Worm (Caenorhabditis elegans) whole organism, L4 larva: Measurements from ENCODE around the gene F53A9.6.

ENCODE experiments used
- F37D6.2 ChIP-seq: sonication (generic microtip); optimal IDR thresholded peaks from 2 replicates; lab custom pipeline; 2016; ENCODE audit warnings: mild to moderate bottlenecking, missing genetic modification characterization, missing compliant biosample characterization
- F44E2.7 ChIP-seq: fragments of 200-800 bp; sonication (Bioruptor generic); IDR thresholded peaks from 2 replicates; pipeline ENCODE4 v2.1.2; 2022; ENCODE audit warnings: missing genetic modification characterization, missing compliant biosample characterization
- Y105C5A.15 ChIP-seq: fragments of 200-800 bp; sonication (Bioruptor generic); IDR thresholded peaks from 2 replicates; pipeline ENCODE4 v1.3.6; 2022; ENCODE audit warnings: missing genetic modification characterization, missing compliant biosample characterization
- Y75B8A.6 ChIP-seq: fragments of 200-800 bp; sonication (Bioruptor generic); IDR thresholded peaks from 2 replicates; pipeline ENCODE4 v1.3.6; 2022; ENCODE audit warnings: missing genetic modification reagents, missing genetic modification characterization, missing compliant biosample characterization
- ZK546.5 ChIP-seq, 2 experiments: sonication (generic microtip); optimal IDR thresholded peaks; 2 replicates each; lab custom pipeline; 2017; ENCODE audit warnings: missing biosample characterization in 2 of 2, missing genetic modification characterization in 2 of 2
- aly-2 ChIP-seq: sonication (generic microtip); optimal IDR thresholded peaks from 2 replicates; lab custom pipeline; 2018; ENCODE audit warnings: missing biosample characterization, missing genetic modification characterization
- attf-4 ChIP-seq: sonication (generic microtip); optimal IDR thresholded peaks from 3 replicates; lab custom pipeline; 2017; ENCODE audit warnings: missing biosample characterization, missing genetic modification characterization
- ceh-20 ChIP-seq: fragments of 200-800 bp; sonication (Bioruptor generic); IDR thresholded peaks from 2 replicates; pipeline ENCODE4 v1.3.6; 2022; ENCODE audit warnings: missing genetic modification reagents, missing genetic modification characterization, missing compliant biosample characterization
- ceh-44 ChIP-seq: fragments of 200-800 bp; sonication (Bioruptor generic); IDR thresholded peaks from 2 replicates; pipeline ENCODE4 v1.3.6; 2022; ENCODE audit warnings: missing genetic modification reagents, missing genetic modification characterization, missing compliant biosample characterization
- ceh-62 ChIP-seq: sonication (generic microtip); optimal IDR thresholded peaks from 2 replicates; lab custom pipeline; 2017; ENCODE audit warnings: missing biosample characterization, missing genetic modification characterization
- daf-16 ChIP-seq, 3 experiments: sonication (generic microtip); optimal IDR thresholded peaks; 2 replicates each; lab custom pipeline; 2016 to 2017; ENCODE audit warnings: missing genetic modification characterization in 3 of 3, missing genetic modification reagents in 3 of 3, mild to moderate bottlenecking in 2 of 3, missing compliant biosample characterization in 2 of 3, missing biosample characterization in 1 of 3, moderate library complexity in 1 of 3
- daf-19 ChIP-seq: fragments of 200-800 bp; sonication (Bioruptor generic); conservative IDR thresholded peaks from 2 replicates; pipeline ENCODE4 v1.3.6; 2022; ENCODE audit warnings: missing genetic modification characterization, missing compliant biosample characterization
- dmd-6 ChIP-seq: fragments of 200-800 bp; sonication (Bioruptor generic); IDR thresholded peaks from 2 replicates; pipeline ENCODE4 v1.3.6; 2022; ENCODE audit warnings: missing genetic modification reagents, missing genetic modification characterization, missing compliant biosample characterization
- dmd-8 ChIP-seq: fragments of 200-800 bp; sonication (Bioruptor generic); IDR thresholded peaks from 2 replicates; pipeline ENCODE4 v1.3.6; 2022; ENCODE audit warnings: missing genetic modification characterization, missing compliant biosample characterization
- dve-1 ChIP-seq: sonication (generic microtip); optimal IDR thresholded peaks from 2 replicates; lab custom pipeline; 2017; ENCODE audit warnings: antibody characterized with exemption, mild to moderate bottlenecking, missing genetic modification characterization, missing compliant biosample characterization; ENCODE audit not compliant: insufficient read depth
- hif-1 ChIP-seq, 2 experiments: sonication (generic microtip); optimal IDR thresholded peaks; 2 replicates each; lab custom pipeline; 2016 to 2017; ENCODE audit warnings: missing compliant biosample characterization in 2 of 2, missing genetic modification characterization in 2 of 2, missing genetic modification reagents in 2 of 2, missing genotype in 2 of 2, mild to moderate bottlenecking in 1 of 2
- hlh-11 ChIP-seq: fragments of 200-800 bp; sonication (Bioruptor generic); optimal IDR thresholded peaks from 2 replicates; lab custom pipeline; 2018; ENCODE audit warnings: mild to moderate bottlenecking, missing genetic modification characterization, missing compliant biosample characterization
- hlh-30 ChIP-seq: sonication (generic microtip); optimal IDR thresholded peaks from 2 replicates; lab custom pipeline; 2017; ENCODE audit warnings: antibody characterized with exemption, mild to moderate bottlenecking, missing genetic modification characterization, missing compliant biosample characterization; ENCODE audit not compliant: insufficient read depth
- jun-1 ChIP-seq: fragments of 150-350 bp; optimal IDR thresholded peaks from 2 replicates; lab custom pipeline; 2014; ENCODE audit warnings: missing biosample characterization, missing genetic modification reagents, missing genetic modification characterization
- lim-7 ChIP-seq: fragments of 200-800 bp; sonication (Bioruptor generic); IDR thresholded peaks from 2 replicates; pipeline ENCODE4 v1.3.6; 2022; ENCODE audit warnings: missing genetic modification characterization, missing compliant biosample characterization
- lin-15B ChIP-seq: fragments of 150-350 bp; sonication (generic microtip); optimal IDR thresholded peaks from 3 replicates; lab custom pipeline; 2014; ENCODE audit warnings: missing biosample characterization, missing genetic modification characterization
- lir-3 ChIP-seq: sonication (generic microtip); optimal IDR thresholded peaks from 2 replicates; lab custom pipeline; 2016; ENCODE audit warnings: mild to moderate bottlenecking, missing genetic modification characterization, missing compliant biosample characterization
- madf-5 ChIP-seq, 2 experiments: fragments of 200-800 bp; sonication (Bioruptor generic); IDR thresholded peaks; 2 replicates each; pipeline ENCODE4 v1.3.6; 2022; ENCODE audit warnings: missing compliant biosample characterization in 2 of 2, missing genetic modification characterization in 2 of 2
- mdl-1 ChIP-seq, 2 experiments: fragments of 150-350 bp in 1 of 2; sonication (generic microtip) in 1 of 2; optimal IDR thresholded peaks; 2 replicates each; lab custom pipeline; 2014 to 2017; ENCODE audit warnings: missing biosample characterization in 2 of 2, missing genetic modification characterization in 2 of 2
- mep-1 ChIP-seq: fragments of 150-350 bp; sonication (generic microtip); optimal IDR thresholded peaks from 3 replicates; lab custom pipeline; 2014; ENCODE audit warnings: missing biosample characterization, missing genetic modification characterization
- nhr-10 ChIP-seq: fragments of 150-350 bp; optimal IDR thresholded peaks from 2 replicates; lab custom pipeline; 2014; ENCODE audit warnings: missing biosample characterization, missing genetic modification characterization
- nhr-11 ChIP-seq: fragments of 150-350 bp; optimal IDR thresholded peaks from 2 replicates; lab custom pipeline; 2014; ENCODE audit warnings: missing biosample characterization, missing genetic modification characterization
- nhr-111 ChIP-seq: fragments of 200-800 bp; sonication (Bioruptor generic); optimal IDR thresholded peaks from 2 replicates; lab custom pipeline; 2018; ENCODE audit warnings: mild to moderate bottlenecking, missing genetic modification characterization, missing compliant biosample characterization
- nhr-28 ChIP-seq: fragments of 150-350 bp; optimal IDR thresholded peaks from 2 replicates; lab custom pipeline; 2014; ENCODE audit warnings: missing biosample characterization, missing genetic modification characterization
- nhr-41 ChIP-seq: fragments of 200-800 bp; sonication (Bioruptor generic); IDR thresholded peaks from 2 replicates; pipeline ENCODE4 v1.3.6; 2022; ENCODE audit warnings: missing genetic modification reagents, missing genetic modification characterization, missing compliant biosample characterization
- nhr-42 ChIP-seq: fragments of 200-800 bp; sonication (Bioruptor generic); IDR thresholded peaks from 2 replicates; pipeline ENCODE4 v1.3.6; 2022; ENCODE audit warnings: missing genetic modification characterization, missing compliant biosample characterization
- nhr-48 ChIP-seq: sonication (generic microtip); optimal IDR thresholded peaks from 2 replicates; lab custom pipeline; 2016; ENCODE audit warnings: mild to moderate bottlenecking, missing genetic modification characterization, missing compliant biosample characterization
- nhr-6 ChIP-seq: fragments of 150-350 bp; optimal IDR thresholded peaks from 2 replicates; lab custom pipeline; 2014; ENCODE audit warnings: missing biosample characterization, missing genetic modification characterization
- pha-4 ChIP-seq, 2 experiments: fragments of 150-350 bp in 1 of 2; fragments of 200-800 bp in 1 of 2; sonication (Bioruptor generic) in 1 of 2; IDR thresholded peaks in 1 of 2; optimal IDR thresholded peaks in 1 of 2; 2 replicates each; pipeline versions ENCODE4 v1.3.6 to Lab custom; 2014 to 2022; ENCODE audit warnings: missing genetic modification characterization in 2 of 2, missing genetic modification reagents in 2 of 2, missing biosample characterization in 1 of 2, missing compliant biosample characterization in 1 of 2
- saeg-2 ChIP-seq: fragments of 200-800 bp; sonication (Bioruptor generic); IDR thresholded peaks from 2 replicates; pipeline ENCODE4 v1.3.6; 2022; ENCODE audit warnings: missing genetic modification reagents, missing genetic modification characterization, missing compliant biosample characterization
- snpc-1.2 ChIP-seq: fragments of 200-800 bp; sonication (Bioruptor generic); IDR thresholded peaks from 2 replicates; pipeline ENCODE4 v1.3.6; 2022; ENCODE audit warnings: missing genetic modification reagents, missing genetic modification characterization, missing compliant biosample characterization
- tag-97 ChIP-seq: fragments of 200-800 bp; sonication (Bioruptor generic); IDR thresholded peaks from 2 replicates; pipeline ENCODE4 v1.3.6; 2022; ENCODE audit warnings: missing genetic modification characterization, missing compliant biosample characterization
- ztf-7 ChIP-seq: fragments of 150-350 bp; optimal IDR thresholded peaks from 2 replicates; lab custom pipeline; 2014; ENCODE audit warnings: missing biosample characterization, missing genetic modification characterization

Gene F53A9.6

ce11 chrX:8761060-8761459 lies 47.5 kb upstream of the F53A9.6 start:
- no peak for TF ChIP-seq ceh-62 (tag; lab: Kevin White, UChicago)
- TF ChIP-seq daf-16 (GFP tag; optimal IDR thresholded peaks at IDR 0.05; lab: Kevin White, UChicago): peak in 1 of 2 experiments; percentile 58
- peak; percentile 41 for TF ChIP-seq daf-16 (tag; optimal IDR thresholded peaks at IDR 0.05; lab: Kevin White, UChicago)
- TF ChIP-seq nhr-42 (GFP tag; lab: Robert Waterston, UW): no peak
- TF ChIP-seq tag-97 (GFP tag; lab: Robert Waterston, UW): no peak
- TF ChIP-seq dve-1 (tag; lab: Kevin White, UChicago): peak; percentile 31
- no peak for TF ChIP-seq ZK546.5 (tag; optimal IDR thresholded peaks at IDR 0.05; lab: Kevin White, UChicago)
- peak; percentile 42 for TF ChIP-seq nhr-10 (tag; lab: Kevin White, UChicago)
- TF ChIP-seq ceh-44 (GFP tag; lab: Robert Waterston, UW): no peak
- TF ChIP-seq ceh-20: no peak
- TF ChIP-seq nhr-111 (GFP tag; lab: Kevin White, UChicago): no peak
- TF ChIP-seq lin-15B (tag; lab: Kevin White, UChicago): no peak
- TF ChIP-seq aly-2: no peak
- TF ChIP-seq hif-1 (tag; optimal IDR thresholded peaks at IDR 0.05; lab: Kevin White, UChicago): peak in 1 of 2 experiments; percentile 10
- TF ChIP-seq madf-5 (GFP tag; IDR thresholded peaks at IDR 0.05; lab: Robert Waterston, UW): no peak
- TF ChIP-seq nhr-41 (GFP tag; lab: Robert Waterston, UW): no peak
- TF ChIP-seq hlh-30: peak; percentile 40
- peak in 1 of 2 experiments; percentile 3 for TF ChIP-seq mdl-1 (tag; optimal IDR thresholded peaks at IDR 0.05; lab: Kevin White, UChicago)
- TF ChIP-seq F37D6.2 (tag; lab: Kevin White, UChicago): no peak
- no peak for TF ChIP-seq ztf-7 (tag; lab: Kevin White, UChicago)
- TF ChIP-seq hlh-11: peak; percentile 12
- no peak for TF ChIP-seq saeg-2 (GFP tag; lab: Robert Waterston, UW)
- TF ChIP-seq daf-19: no peak
- TF ChIP-seq lim-7 (GFP tag; lab: Robert Waterston, UW): no peak
- no peak for TF ChIP-seq snpc-1.2 (GFP tag; lab: Robert Waterston, UW)
- TF ChIP-seq lir-3: no peak
- no peak for TF ChIP-seq dmd-8 (GFP tag; lab: Robert Waterston, UW)
- TF ChIP-seq nhr-28: peak; percentile 34
- TF ChIP-seq pha-4 (GFP tag; IDR thresholded peaks at IDR 0.05; lab: Robert Waterston, UW): no peak
- no peak for TF ChIP-seq pha-4 (tag; optimal IDR thresholded peaks at IDR 0.05; lab: Kevin White, UChicago)
- no peak for TF ChIP-seq Y105C5A.15 (GFP tag; lab: Robert Waterston, UW)
- no peak for TF ChIP-seq jun-1 (tag; lab: Kevin White, UChicago)
- TF ChIP-seq F44E2.7 (GFP tag; lab: Robert Waterston, UW): no peak
- TF ChIP-seq nhr-6 (tag; lab: Kevin White, UChicago): no peak

DNA sequence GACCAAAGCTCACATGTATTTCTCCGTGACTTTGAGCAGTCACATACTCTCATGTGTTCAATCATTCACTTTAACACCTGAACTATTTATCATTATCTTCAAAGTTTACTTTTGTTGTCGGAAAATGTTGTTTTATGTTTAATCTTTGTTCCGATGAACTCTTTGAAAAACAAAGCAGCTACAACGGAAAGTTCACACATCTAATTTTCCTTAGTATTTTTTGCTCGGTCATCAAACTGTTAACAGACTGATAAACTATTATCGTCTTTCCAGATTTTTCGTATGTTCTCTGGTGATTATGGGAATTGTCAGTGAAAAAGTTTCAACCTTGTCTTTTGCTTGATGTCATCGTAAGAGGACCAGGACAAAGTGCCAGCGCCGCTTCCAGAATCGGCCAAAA lies 42.4 kb upstream of the F53A9.6 start:
- TF ChIP-seq hlh-11 (peak; percentile 38), dve-1 (tag; lab: Kevin White, UChicago) (peak; percentile 89), hlh-30 (peak; percentile 64), mep-1 (tag; lab: Kevin White, UChicago) (no peak), nhr-48 (tag; lab: Kevin White, UChicago) (peak; percentile 18), daf-16 (GFP tag; optimal IDR thresholded peaks at IDR 0.05; lab: Kevin White, UChicago) (no peak), daf-16 (tag; optimal IDR thresholded peaks at IDR 0.05; lab: Kevin White, UChicago) (peak; percentile 96), dmd-6 (GFP tag; lab: Robert Waterston, UW) (peak; percentile 29; the same call in 1 of the 2 replicates), nhr-10 (tag; lab: Kevin White, UChicago) (no peak), nhr-28 (peak; percentile 24)

DNA sequence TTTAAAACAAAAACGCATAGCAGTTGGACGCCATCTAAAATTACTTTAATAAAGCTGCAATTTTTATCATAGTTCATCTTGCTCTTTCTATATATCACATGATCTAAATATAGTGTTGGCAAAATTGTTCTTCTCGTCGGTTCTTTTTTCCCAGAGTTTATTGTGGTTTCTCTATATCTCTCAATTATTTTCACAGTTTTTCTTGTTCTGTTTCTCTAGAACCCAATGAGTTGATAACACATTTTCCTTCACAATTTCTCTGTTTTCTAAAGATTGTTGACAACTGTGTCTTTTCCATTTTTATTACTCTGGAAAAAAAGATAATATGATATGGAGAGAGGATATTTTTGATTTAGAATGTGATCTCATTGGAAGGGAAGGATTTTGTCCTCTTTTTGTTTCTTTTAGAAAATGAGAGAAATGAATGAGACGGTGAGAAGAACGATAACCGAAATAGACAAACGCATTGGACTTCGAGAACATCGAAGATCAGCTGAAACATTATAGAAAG lies 40.7 kb upstream of the F53A9.6 start:
- no peak for TF ChIP-seq attf-4
- peak; percentile 10 for TF ChIP-seq nhr-11 (tag; lab: Kevin White, UChicago)
- TF ChIP-seq daf-16 (GFP tag; optimal IDR thresholded peaks at IDR 0.05; lab: Kevin White, UChicago): peak in 1 of 2 experiments; percentile 38
- TF ChIP-seq daf-16 (tag; optimal IDR thresholded peaks at IDR 0.05; lab: Kevin White, UChicago): peak; percentile 74
- TF ChIP-seq mdl-1 (tag; optimal IDR thresholded peaks at IDR 0.05; lab: Kevin White, UChicago): peak in 1 of 2 experiments; percentile 15
- peak; percentile 23 for TF ChIP-seq dve-1 (tag; lab: Kevin White, UChicago)
- TF ChIP-seq Y75B8A.6 (GFP tag; lab: Robert Waterston, UW): no peak
- TF ChIP-seq nhr-28: peak; percentile 29
